Worm (Caenorhabditis elegans): ENCODE measurements around the gene C14C6.8.

The C14C6.8 gene

DNA sequence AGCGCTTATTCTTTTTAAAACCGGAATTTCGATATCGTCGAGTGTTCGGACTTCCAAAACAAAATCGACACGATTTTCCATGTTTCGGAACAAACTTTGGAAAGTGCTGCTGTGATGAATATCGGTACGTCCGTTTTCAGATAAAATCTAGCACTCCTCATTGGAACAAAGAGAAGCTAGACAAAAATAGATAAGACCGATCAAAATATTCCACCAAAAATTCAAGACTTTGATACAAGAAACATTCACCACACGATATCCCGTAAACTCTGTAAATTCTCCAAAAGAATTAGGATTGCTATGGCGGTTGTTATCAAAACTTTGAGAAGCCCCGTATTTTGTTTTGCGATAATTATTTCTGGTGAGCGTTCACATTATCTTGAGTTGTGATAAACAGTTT, 9.8 kb downstream of the C14C6.8 start, which contains the start of gene C14C6.3:
C14C6.3 (plus strand) TSS at position 301 of the 400 bp plus-strand sequence.
- no peak for TF ChIP-seq nhr-77 (tag; optimal IDR thresholded peaks at IDR 0.05)
- no peak for TF ChIP-seq unc-39 (tag; optimal IDR thresholded peaks at IDR 0.05)
- peak; percentile 64 for TF ChIP-seq elt-1 (tag; optimal IDR thresholded peaks at IDR 0.05)
- no peak for TF ChIP-seq pha-4 (tag; optimal IDR thresholded peaks at IDR 0.05)
- no peak for TF ChIP-seq lin-15B (tag; optimal IDR thresholded peaks at IDR 0.05)

DNA sequence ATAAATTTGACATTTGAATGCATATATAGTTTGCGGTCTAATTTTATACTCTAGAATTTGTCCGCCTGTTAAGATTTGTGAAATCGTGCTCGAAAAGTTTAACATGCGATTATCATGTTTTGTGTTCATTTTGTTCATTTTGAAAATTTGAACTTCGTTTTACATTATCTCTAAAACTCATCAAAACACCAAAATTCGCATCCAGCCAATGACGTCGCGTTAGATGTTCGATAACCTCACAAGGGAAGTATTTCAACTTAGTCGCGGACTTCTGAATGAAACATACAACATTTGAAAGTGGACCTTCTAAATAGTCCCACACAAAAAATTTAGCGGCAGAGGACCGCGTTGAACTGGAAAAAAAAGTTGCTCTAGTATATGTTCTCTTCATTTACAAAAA, 11.5 kb downstream of the C14C6.8 start:
- TF ChIP-seq sea-2 (GFP tag; optimal IDR thresholded peaks at IDR 0.05) = no peak
- no peak for TF ChIP-seq fos-1 (tag; optimal IDR thresholded peaks at IDR 0.05)
- no peak for TF ChIP-seq ceh-9 (tag; optimal IDR thresholded peaks at IDR 0.05)
- peak; percentile 68 for TF ChIP-seq elt-1 (tag; optimal IDR thresholded peaks at IDR 0.05)

DNA sequence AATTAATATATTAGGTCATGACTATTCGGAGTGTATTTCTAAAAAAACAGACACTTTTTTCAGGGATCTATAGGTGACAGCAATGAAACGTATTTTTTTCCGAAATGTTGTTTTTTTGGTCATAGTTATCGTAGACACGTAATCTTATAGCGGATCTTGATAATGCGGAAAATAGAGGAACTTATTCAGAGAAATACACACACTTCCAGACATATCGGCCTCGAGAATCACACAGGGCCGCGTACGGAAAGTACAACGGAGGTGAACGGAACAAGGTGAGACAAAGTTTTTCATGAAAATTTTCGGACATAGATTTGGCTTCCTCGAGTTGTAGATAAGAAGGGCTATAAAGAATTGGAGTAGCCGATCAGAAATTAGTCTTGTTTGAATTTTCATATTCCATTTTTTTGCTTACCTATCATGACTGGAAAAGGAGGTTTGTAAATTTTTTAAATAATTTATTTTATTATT, 13.9 kb downstream of the C14C6.8 start, which contains the start of gene nhr-155:
nhr-155 (plus strand) TSS at position 421 of the 471 bp plus-strand sequence.
- TF ChIP-seq nhr-28 (tag; optimal IDR thresholded peaks at IDR 0.05) (no peak), nhr-43 (tag; optimal IDR thresholded peaks at IDR 0.05; ENCODE audit: poor library complexity, severe bottlenecking) (peak; percentile 67), nhr-25 (tag; optimal IDR thresholded peaks at IDR 0.05) (peak; percentile 32), nhr-12 (tag; optimal IDR thresholded peaks at IDR 0.05) (no peak), nhr-23 (tag; optimal IDR thresholded peaks at IDR 0.05) (peak; percentile 87), ztf-11 (tag; optimal IDR thresholded peaks at IDR 0.05) (no peak), unc-62 (GFP tag; optimal IDR thresholded peaks at IDR 0.05) (no peak), elt-1 (tag; optimal IDR thresholded peaks at IDR 0.05) (peak; percentile 95)

DNA sequence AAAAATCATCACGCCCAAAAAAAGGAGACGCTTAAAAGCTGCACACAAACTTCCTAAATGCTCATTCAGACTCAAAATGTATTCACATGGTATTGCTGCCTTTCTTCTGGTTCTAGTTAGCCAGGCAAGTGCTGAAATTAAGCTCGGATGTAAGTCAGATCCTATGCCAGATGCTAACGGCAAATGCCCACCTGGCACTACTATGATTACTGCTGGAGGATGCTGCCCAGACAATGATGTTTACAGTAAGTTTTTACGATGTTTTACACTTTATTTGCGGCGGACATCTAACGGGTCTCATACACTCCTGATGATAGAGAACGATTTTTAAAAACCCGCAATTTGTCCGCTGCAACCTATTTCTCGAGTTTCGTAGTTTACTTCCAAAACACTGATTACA, 16.4 kb downstream of the C14C6.8 start, which contains the start of gene C14C6.5:
C14C6.5 (plus strand) TSS at position 58 of the 400 bp plus-strand sequence.
- TF ChIP-seq skn-1 (tag; optimal IDR thresholded peaks at IDR 0.05) (no peak), zag-1 (tag; optimal IDR thresholded peaks at IDR 0.05) (no peak), ztf-11 (tag; optimal IDR thresholded peaks at IDR 0.05) (no peak), pha-4 (tag; optimal IDR thresholded peaks at IDR 0.05) (no peak), ceh-82 (tag; optimal IDR thresholded peaks at IDR 0.05) (no peak), nhr-67 (tag; optimal IDR thresholded peaks at IDR 0.05) (no peak), nfya-1 (tag; optimal IDR thresholded peaks at IDR 0.05; ENCODE audit: insufficient read depth) (no peak), eor-1 (tag; optimal IDR thresholded peaks at IDR 0.05) (no peak), nhr-12 (tag; optimal IDR thresholded peaks at IDR 0.05) (no peak), nhr-76 (tag; optimal IDR thresholded peaks at IDR 0.05) (no peak), aly-2 (tag; optimal IDR thresholded peaks at IDR 0.05) (no peak), pqm-1 (tag; optimal IDR thresholded peaks at IDR 0.05) (no peak), nhr-237 (tag; optimal IDR thresholded peaks at IDR 0.05) (no peak), ZK546.5 (tag; optimal IDR thresholded peaks at IDR 0.05) (no peak)

DNA sequence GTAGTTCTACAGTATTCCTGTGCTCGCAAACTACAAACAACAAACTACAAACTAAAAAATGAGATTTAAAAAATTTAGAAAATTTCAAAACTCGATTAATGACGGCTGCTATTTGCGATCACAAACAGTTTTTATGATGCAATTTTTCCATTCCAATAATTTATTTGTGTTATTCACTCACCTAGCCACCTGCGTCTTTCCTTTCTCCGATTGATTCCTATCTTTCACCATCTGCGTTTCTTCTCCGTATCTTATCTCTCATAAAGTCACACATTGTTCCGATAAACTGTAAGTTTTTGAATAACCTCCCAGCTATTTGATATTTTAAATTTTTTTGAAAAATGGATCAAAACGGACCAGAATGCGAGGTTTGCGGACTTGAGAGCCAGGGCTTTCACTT, 18.8 kb downstream of the C14C6.8 start, which contains the start of gene nhr-132:
nhr-132 (plus strand) TSS at position 271 of the 400 bp plus-strand sequence.
- TF ChIP-seq nhr-237 (tag; optimal IDR thresholded peaks at IDR 0.05) (no peak), nhr-76 (tag; optimal IDR thresholded peaks at IDR 0.05) (no peak), nhr-67 (tag; optimal IDR thresholded peaks at IDR 0.05) (no peak), elt-3 (tag; optimal IDR thresholded peaks at IDR 0.05) (peak in 1 of 3 experiments; percentile 58), mdl-1 (tag; optimal IDR thresholded peaks at IDR 0.05) (no peak), elt-1 (tag; optimal IDR thresholded peaks at IDR 0.05) (no peak), nhr-43 (tag; optimal IDR thresholded peaks at IDR 0.05; ENCODE audit: poor library complexity, severe bottlenecking) (no peak), ZK546.5 (tag; optimal IDR thresholded peaks at IDR 0.05) (no peak), nfya-1 (tag; optimal IDR thresholded peaks at IDR 0.05; ENCODE audit: insufficient read depth) (no peak), fos-1 (tag; optimal IDR thresholded peaks at IDR 0.05) (no peak), nhr-12 (tag; optimal IDR thresholded peaks at IDR 0.05) (no peak), egl-5 (tag; optimal IDR thresholded peaks at IDR 0.05) (peak; percentile 14), zag-1 (tag; optimal IDR thresholded peaks at IDR 0.05) (no peak), R02D3.7 (tag; optimal IDR thresholded peaks at IDR 0.05) (no peak), nhr-23 (tag; optimal IDR thresholded peaks at IDR 0.05) (peak; percentile 27), fkh-2 (tag; optimal IDR thresholded peaks at IDR 0.05) (no peak), nhr-25 (tag; optimal IDR thresholded peaks at IDR 0.05) (peak; percentile 28), pqm-1 (tag; optimal IDR thresholded peaks at IDR 0.05) (peak; percentile 73), ztf-11 (tag; optimal IDR thresholded peaks at IDR 0.05) (no peak), nhr-11 (tag; optimal IDR thresholded peaks at IDR 0.05) (no peak), aly-2 (tag; optimal IDR thresholded peaks at IDR 0.05) (no peak), hmg-11 (tag; optimal IDR thresholded peaks at IDR 0.05) (peak; percentile 18), jun-1 (tag; optimal IDR thresholded peaks at IDR 0.05) (no peak), ceh-28 (tag; optimal IDR thresholded peaks at IDR 0.05) (peak; percentile 53), fkh-10 (GFP tag; optimal IDR thresholded peaks at IDR 0.05) (no peak), egl-27 (tag; optimal IDR thresholded peaks at IDR 0.05) (no peak), lin-39 (tag; optimal IDR thresholded peaks at IDR 0.05) (no peak), ceh-9 (tag; optimal IDR thresholded peaks at IDR 0.05) (no peak), elt-2 (tag; optimal IDR thresholded peaks at IDR 0.05) (peak; percentile 60), ztf-4 (tag; optimal IDR thresholded peaks at IDR 0.05) (no peak), eor-1 (tag; optimal IDR thresholded peaks at IDR 0.05) (no peak), unc-62 (GFP tag; optimal IDR thresholded peaks at IDR 0.05) (no peak)
